Fruit fly (Drosophila melanogaster) S2 (cell line): Measurements from ENCODE around the gene Vlet.

ENCODE experiments used
- CG8478 ChIP-seq: fragments of >200 bp; optimal IDR thresholded peaks from 2 replicates; lab custom pipeline; 2018
- CTCF ChIP-seq, 2 experiments: fragments of >200 bp; optimal IDR thresholded peaks; 2 replicates each; lab custom pipeline; 2018

dm6 chrX:11628986-11629571, 49.3 kb downstream of the Vlet start:
- TF ChIP-seq CG8478 (lab: Kevin White, UChicago) (no peak), CTCF (optimal IDR thresholded peaks at IDR 0.05; lab: Kevin White, UChicago) (no peak)
